Worm (Caenorhabditis elegans) whole organism, mixed stage, embryonic: ENCODE measurements around the gene T13F3.4.

ENCODE experiments used
- ces-1 ChIP-seq: fragments of 150-350 bp; optimal IDR thresholded peaks from 2 replicates; lab custom pipeline; 2014; ENCODE audit warnings: missing biosample characterization, missing genetic modification reagents, missing genetic modification characterization
- elt-3 ChIP-seq: fragments of 150-350 bp; optimal IDR thresholded peaks from 2 replicates; lab custom pipeline; 2014; ENCODE audit warnings: missing biosample characterization, missing genetic modification characterization
- hlh-1 ChIP-seq: fragments of 150-350 bp; optimal IDR thresholded peaks from 2 replicates; lab custom pipeline; 2014; ENCODE audit warnings: missing biosample characterization, missing genetic modification reagents, missing genetic modification characterization
- lin-13 ChIP-seq: fragments of 150-350 bp; optimal IDR thresholded peaks from 2 replicates; lab custom pipeline; 2014; ENCODE audit warnings: missing biosample characterization, missing genetic modification characterization
- mab-5 ChIP-seq: fragments of 150-350 bp; optimal IDR thresholded peaks from 2 replicates; lab custom pipeline; 2014; ENCODE audit warnings: missing biosample characterization, missing genetic modification characterization
- nhr-12 ChIP-seq: fragments of 150-350 bp; optimal IDR thresholded peaks from 2 replicates; lab custom pipeline; 2014; ENCODE audit warnings: missing biosample characterization, missing genetic modification characterization
- nhr-237 ChIP-seq: fragments of 150-350 bp; optimal IDR thresholded peaks from 2 replicates; lab custom pipeline; 2014; ENCODE audit warnings: missing biosample characterization, missing genetic modification characterization
- pha-4 ChIP-seq: fragments of 150-350 bp; optimal IDR thresholded peaks from 2 replicates; lab custom pipeline; 2018; ENCODE audit warnings: missing biosample characterization, missing genetic modification reagents, missing genetic modification characterization
- snpc-4 ChIP-seq: fragments of 150-350 bp; optimal IDR thresholded peaks from 2 replicates; lab custom pipeline; 2014; ENCODE audit warnings: missing biosample characterization, missing genetic modification characterization
- unc-62 ChIP-seq: fragments of 150-350 bp; optimal IDR thresholded peaks from 2 replicates; lab custom pipeline; 2014; ENCODE audit warnings: missing biosample characterization, missing genetic modification reagents, missing genetic modification characterization
- ztf-11 ChIP-seq: fragments of 150-350 bp; optimal IDR thresholded peaks from 2 replicates; lab custom pipeline; 2014; ENCODE audit warnings: missing biosample characterization, missing genetic modification characterization

- TF ChIP-seq unc-62 (GFP tag; lab: Kevin White, UChicago) (no peak), nhr-12 (tag; lab: Kevin White, UChicago) (no peak), pha-4 (tag; lab: Kevin White, UChicago) (no peak), lin-13 (tag; lab: Kevin White, UChicago) (no peak), nhr-237 (tag; lab: Kevin White, UChicago) (no peak), ces-1 (GFP tag; lab: Kevin White, UChicago) (no peak), ztf-11 (tag; lab: Kevin White, UChicago) (no peak), hlh-1 (no peak), snpc-4 (no peak), mab-5 (tag; lab: Kevin White, UChicago) (no peak), elt-3 (tag; lab: Kevin White, UChicago) (no peak)
These were observed 33.9 kb upstream of the T13F3.4 start, which contains the start of gene srbc-82 for ce11 chrV:16300276-16300675.
